Worm (Caenorhabditis elegans) whole organism, L3 larva: Measurements from ENCODE around the gene C27H6.8.
A peak's percentile ranks its signal among the peaks of the same experiment; 100 is the strongest.

ENCODE experiments used
- egl-5 ChIP-seq: fragments of 150-350 bp; optimal IDR thresholded peaks from 2 replicates; lab custom pipeline; 2017; ENCODE audit warnings: missing biosample characterization, missing genetic modification reagents, missing genetic modification characterization, inconsistent platforms
- fkh-10 ChIP-seq: sonication (generic microtip); optimal IDR thresholded peaks from 2 replicates; lab custom pipeline; 2017; ENCODE audit warnings: missing biosample characterization, missing genetic modification reagents, missing genetic modification characterization
- mdl-1 ChIP-seq: fragments of 150-350 bp; optimal IDR thresholded peaks from 2 replicates; lab custom pipeline; 2014; ENCODE audit warnings: missing biosample characterization, missing genetic modification characterization
- nfya-1 ChIP-seq: sonication (generic microtip); optimal IDR thresholded peaks from 2 replicates; lab custom pipeline; 2017; ENCODE audit warnings: missing genetic modification characterization, mild to moderate bottlenecking, missing compliant biosample characterization, antibody characterized with exemption, moderate library complexity; ENCODE audit not compliant: insufficient read depth
- nhr-12 ChIP-seq: fragments of 150-350 bp; optimal IDR thresholded peaks from 2 replicates; lab custom pipeline; 2014; ENCODE audit warnings: missing biosample characterization, missing genetic modification characterization
- nhr-237 ChIP-seq: fragments of 150-350 bp; optimal IDR thresholded peaks from 2 replicates; lab custom pipeline; 2014; ENCODE audit warnings: missing biosample characterization, missing genetic modification characterization
- nhr-77 ChIP-seq: fragments of 150-350 bp; optimal IDR thresholded peaks from 2 replicates; lab custom pipeline; 2014; ENCODE audit warnings: missing biosample characterization, missing genetic modification characterization
- ztf-4 ChIP-seq: fragments of 150-350 bp; optimal IDR thresholded peaks from 2 replicates; lab custom pipeline; 2014; ENCODE audit warnings: missing biosample characterization, missing genetic modification characterization

DNA sequence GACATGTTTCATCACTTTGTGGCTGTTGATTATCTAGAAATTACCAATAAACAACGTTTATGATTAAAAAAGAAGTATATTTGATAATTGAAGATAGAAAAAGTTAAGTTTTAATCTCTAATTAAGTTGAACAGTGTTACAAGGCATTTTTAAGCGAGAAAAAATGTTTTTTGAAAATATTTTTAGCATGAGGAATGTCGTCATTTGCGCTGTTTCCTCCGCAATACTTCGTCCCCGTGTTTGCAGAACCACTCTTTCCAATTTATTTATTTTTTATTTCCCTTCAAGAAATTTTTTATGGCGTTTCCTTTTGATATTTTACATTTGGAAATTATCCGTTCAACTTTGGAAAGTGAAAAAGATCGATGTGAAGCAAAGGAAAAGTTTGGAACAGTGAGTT, 4.0 kb upstream of the C27H6.8 start, which contains the start of the genes rde-1 and trpp-6:
- TF ChIP-seq egl-5 (no peak), mdl-1 (tag; lab: Kevin White, UChicago) (no peak), fkh-10 (GFP tag; lab: Kevin White, UChicago) (no peak), nhr-77 (tag; lab: Kevin White, UChicago) (no peak), ztf-4 (tag; lab: Kevin White, UChicago) (no peak), nfya-1 (tag; lab: Kevin White, UChicago) (peak; percentile 23), nhr-12 (tag; lab: Kevin White, UChicago) (no peak), nhr-237 (tag; lab: Kevin White, UChicago) (no peak)
